Worm (Caenorhabditis elegans): ENCODE results near the gene crt-1.
"Not testable (repeated sequence)": the region's sequence is repeated elsewhere in the genome, so short reads cannot be mapped to it uniquely, and the experiment has no call there.

The crt-1 gene

ce11 chrV:6098755-6099155 is 1.6 kb downstream of the crt-1 start:
- TF ChIP-seq B0310.2 (tag; optimal IDR thresholded peaks at IDR 0.05), result peak; percentile 23
- no peak for TF ChIP-seq scrt-1 (GFP tag; IDR thresholded peaks at IDR 0.05)

DNA sequence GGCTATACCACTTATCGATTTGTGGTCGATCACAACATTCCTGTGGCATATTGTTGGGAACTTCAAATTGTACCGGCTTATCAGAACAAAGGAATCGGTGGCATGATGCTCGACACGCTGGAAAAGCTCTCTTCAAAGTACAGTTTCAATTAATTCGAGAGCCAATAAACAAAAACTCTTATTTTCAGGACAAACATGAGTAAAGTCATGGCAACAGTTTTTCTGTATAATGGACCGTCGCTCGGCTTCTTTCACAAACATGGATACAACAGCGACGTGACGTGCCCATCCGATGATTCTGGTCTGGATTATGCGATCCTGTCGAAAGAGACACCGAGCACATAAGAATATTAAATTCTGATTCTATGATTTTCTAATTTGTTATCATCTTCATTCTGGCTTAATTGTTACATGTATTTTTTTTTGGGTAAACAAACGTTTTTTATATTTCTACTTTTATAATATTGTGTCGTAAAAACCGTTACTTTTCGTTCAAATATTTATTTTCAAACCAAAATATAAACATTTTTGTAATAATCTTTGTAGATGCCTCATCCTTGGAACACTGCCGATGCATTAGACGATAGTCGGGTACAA is 3.7 kb downstream of the crt-1 start, which contains the start of gene smut-1:
Gene smut-1 (plus strand): TSS at position 547 of the 597 bp plus-strand sequence.
- TF ChIP-seq B0310.2 (tag; optimal IDR thresholded peaks at IDR 0.05) (no peak), hmbx-1 (tag; optimal IDR thresholded peaks at IDR 0.05) (no peak), ets-7 (tag; optimal IDR thresholded peaks at IDR 0.05) (no peak), ceh-36 (tag; optimal IDR thresholded peaks at IDR 0.05) (no peak), hnd-1 (tag; optimal IDR thresholded peaks at IDR 0.05) (no peak), flt-1 (GFP tag; IDR thresholded peaks at IDR 0.05) (no peak), ama-1 (optimal IDR thresholded peaks at IDR 0.05) (no peak), tra-4 (tag; optimal IDR thresholded peaks at IDR 0.05) (no peak)

- TF ChIP-seq hmbx-1 (tag; optimal IDR thresholded peaks at IDR 0.05), result no peak
- no peak for TF ChIP-seq pes-1 (GFP tag; IDR thresholded peaks at IDR 0.05)
- TF ChIP-seq ama-1 (optimal IDR thresholded peaks at IDR 0.05), result no peak
- no peak for TF ChIP-seq scrt-1 (GFP tag; IDR thresholded peaks at IDR 0.05)
- TF ChIP-seq tra-4 (tag; optimal IDR thresholded peaks at IDR 0.05), result no peak
- TF ChIP-seq B0310.2 (tag; optimal IDR thresholded peaks at IDR 0.05), result no peak
- no peak for TF ChIP-seq flt-1 (GFP tag; IDR thresholded peaks at IDR 0.05)
- TF ChIP-seq hmg-4 (GFP tag; optimal IDR thresholded peaks at IDR 0.05), result no peak
- TF ChIP-seq ets-7 (tag; optimal IDR thresholded peaks at IDR 0.05), result no peak
- no peak for TF ChIP-seq F13C5.2 (tag; optimal IDR thresholded peaks at IDR 0.05)
- TF ChIP-seq tbx-37 (GFP tag; conservative IDR thresholded peaks at IDR 0.05), result no peak
- TF ChIP-seq ceh-13 (GFP tag; optimal IDR thresholded peaks at IDR 0.05), result no peak
- no peak for TF ChIP-seq sea-1 (GFP tag; conservative IDR thresholded peaks at IDR 0.05)
- TF ChIP-seq ceh-36 (tag; optimal IDR thresholded peaks at IDR 0.05), result no peak
- no peak for TF ChIP-seq tbx-11 (GFP tag; IDR thresholded peaks at IDR 0.05)
Observed at ce11 chrV:6095829-6096228, 4.5 kb downstream of the crt-1 start, which contains the start of gene Y38A10A.7. TSS of gene Y38A10A.7 (plus strand) at chrV:6096197.

- TF ChIP-seq hmbx-1 (tag; optimal IDR thresholded peaks at IDR 0.05); pes-1 (GFP tag; IDR thresholded peaks at IDR 0.05); tbx-37 (GFP tag; conservative IDR thresholded peaks at IDR 0.05): not testable (repeated sequence)
Observed at ce11 chrV:6069968-6070367, 30.4 kb downstream of the crt-1 start, which contains the start of gene fbxa-214. TSS of gene fbxa-214 (minus strand) at chrV:6070068.

- TF ChIP-seq pes-1 (GFP tag; IDR thresholded peaks at IDR 0.05) (no peak), tbx-11 (GFP tag; IDR thresholded peaks at IDR 0.05) (no peak), hmbx-1 (tag; optimal IDR thresholded peaks at IDR 0.05) (no peak), sea-1 (GFP tag; conservative IDR thresholded peaks at IDR 0.05) (no peak), ceh-13 (GFP tag; optimal IDR thresholded peaks at IDR 0.05) (no peak), ceh-36 (tag; optimal IDR thresholded peaks at IDR 0.05) (no peak)
Observed at ce11 chrV:6067112-6067511, 33.2 kb downstream of the crt-1 start, which contains the start of gene srh-10. TSS of gene srh-10 (minus strand) at chrV:6067140.

DNA sequence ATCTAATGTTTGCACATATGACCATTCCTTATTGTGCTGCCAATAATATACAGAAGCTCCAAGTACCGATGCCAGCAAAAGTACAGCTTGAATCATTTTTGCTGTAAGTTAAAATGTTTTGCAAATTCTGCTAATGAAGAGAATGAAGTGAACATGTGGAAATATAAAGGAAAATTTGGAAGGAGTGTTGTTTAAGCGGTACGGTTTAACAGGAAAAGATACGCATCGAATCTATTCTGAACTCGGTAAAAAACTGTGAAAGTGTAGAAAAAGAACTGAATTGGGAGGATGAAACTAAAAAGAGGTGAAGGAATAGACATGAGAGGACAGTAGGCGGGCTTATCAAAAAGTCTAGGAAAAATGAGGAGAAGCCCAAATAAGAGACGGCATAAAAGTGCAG is 37.0 kb downstream of the crt-1 start, which contains the start of gene Y38A10A.2:
Gene Y38A10A.2 (minus strand): TSS at position 101 of the 400 bp plus-strand sequence.
- no peak for TF ChIP-seq tra-4 (tag; optimal IDR thresholded peaks at IDR 0.05)

DNA sequence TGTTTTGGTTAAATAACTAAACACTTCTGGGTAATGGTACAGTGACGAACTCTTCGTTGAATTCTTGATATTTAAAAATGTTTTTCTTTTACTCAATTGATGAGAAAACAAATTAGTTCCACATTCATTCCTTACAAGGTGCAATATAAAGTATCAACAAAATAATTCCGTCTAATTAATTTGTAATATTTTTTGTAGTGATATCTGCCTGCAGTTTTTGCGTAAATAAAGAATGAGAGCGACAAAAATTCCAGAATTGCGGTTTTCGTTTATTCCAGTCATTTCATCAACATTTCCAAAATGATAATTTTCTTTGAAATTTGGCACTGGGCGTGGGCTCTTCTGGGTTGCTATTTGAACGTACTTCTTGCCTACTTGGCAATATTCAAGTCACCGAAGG is 45.1 kb downstream of the crt-1 start, which contains the start of gene srd-20:
Gene srd-20 (plus strand): TSS at position 301 of the 400 bp plus-strand sequence.
- TF ChIP-seq tbx-37 (GFP tag; conservative IDR thresholded peaks at IDR 0.05), result no peak

- TF ChIP-seq flt-1 (GFP tag; IDR thresholded peaks at IDR 0.05) (0 out of 2 replicates have a peak, but pooled peaks have one; percentile 20), tbx-11 (GFP tag; IDR thresholded peaks at IDR 0.05) (no peak), F13C5.2 (tag; optimal IDR thresholded peaks at IDR 0.05) (peak; percentile 35), ets-7 (tag; optimal IDR thresholded peaks at IDR 0.05) (peak; percentile 74)
Observed at ce11 chrV:6053188-6053687, 47.1 kb downstream of the crt-1 start, which contains the start of gene seip-1. TSS of gene seip-1 (minus strand) at chrV:6053238.

- TF ChIP-seq scrt-1 (GFP tag; IDR thresholded peaks at IDR 0.05), result 0 out of 2 replicates have a peak, but pooled peaks have one; percentile 17
- no peak for TF ChIP-seq pes-1 (GFP tag; IDR thresholded peaks at IDR 0.05)
Observed at ce11 chrV:6051159-6051558, 49.2 kb downstream of the crt-1 start, which contains the start of gene jamp-1. TSS of gene jamp-1 (minus strand) at chrV:6051259.

Data from whole organism, early embryonic.